Worm (Caenorhabditis elegans) whole organism, early embryonic: ENCODE data around the gene mut-7.

Experiments used
- B0310.2 ChIP-seq: sonication (generic microtip); optimal IDR thresholded peaks from 2 replicates; lab custom pipeline; 2016; ENCODE audit warnings: mild to moderate bottlenecking, missing genetic modification characterization, missing compliant biosample characterization
- ceh-36 ChIP-seq: sonication (generic microtip); optimal IDR thresholded peaks from 2 replicates; lab custom pipeline; 2016; ENCODE audit warnings: missing genetic modification characterization, inconsistent platforms, missing compliant biosample characterization
- hnd-1 ChIP-seq: sonication (generic microtip); optimal IDR thresholded peaks from 2 replicates; lab custom pipeline; 2016; ENCODE audit warnings: missing genetic modification characterization, missing compliant biosample characterization

ce11 chrIII:9559381-9559881 lies 17.3 kb upstream of the mut-7 start, which contains the start of gene C48B4.7:
- TF ChIP-seq hnd-1 (no peak), ceh-36 (tag; lab: Kevin White, UChicago) (no peak), B0310.2 (tag; lab: Kevin White, UChicago) (no peak)
